Worm (Caenorhabditis elegans): ENCODE data around the gene C34D10.1.
A peak's percentile ranks its signal among the peaks of the same experiment; 100 is the strongest.

C34D10.1 gene

DNA sequence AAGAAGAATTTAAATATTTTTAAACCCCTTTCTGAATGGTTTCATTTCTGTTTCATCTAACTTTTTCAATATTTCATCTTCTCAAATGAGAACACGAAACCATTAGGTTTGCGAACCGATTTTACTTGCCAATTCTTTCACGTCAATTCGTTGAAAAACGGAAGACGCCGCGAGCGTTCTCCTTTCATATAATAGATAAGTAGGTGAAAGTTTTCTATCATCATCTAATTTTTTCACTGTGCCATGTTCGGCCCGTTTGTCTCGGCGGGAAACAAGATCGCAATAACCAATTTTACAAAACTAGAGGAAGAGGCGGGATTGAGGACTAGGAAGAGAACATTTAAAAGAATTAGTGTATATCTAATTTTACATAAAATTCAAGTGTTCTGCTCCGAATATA, 15.9 kb downstream of the C34D10.1 start, which contains the start of gene C18A11.4:
Gene C18A11.4, plus strand, starts transcription at position 367 of the 400 bp plus-strand sequence.
- TF ChIP-seq W03F9.2 (tag; optimal IDR thresholded peaks at IDR 0.05) (no peak), dao-5 (tag; optimal IDR thresholded peaks at IDR 0.05) (no peak)

DNA sequence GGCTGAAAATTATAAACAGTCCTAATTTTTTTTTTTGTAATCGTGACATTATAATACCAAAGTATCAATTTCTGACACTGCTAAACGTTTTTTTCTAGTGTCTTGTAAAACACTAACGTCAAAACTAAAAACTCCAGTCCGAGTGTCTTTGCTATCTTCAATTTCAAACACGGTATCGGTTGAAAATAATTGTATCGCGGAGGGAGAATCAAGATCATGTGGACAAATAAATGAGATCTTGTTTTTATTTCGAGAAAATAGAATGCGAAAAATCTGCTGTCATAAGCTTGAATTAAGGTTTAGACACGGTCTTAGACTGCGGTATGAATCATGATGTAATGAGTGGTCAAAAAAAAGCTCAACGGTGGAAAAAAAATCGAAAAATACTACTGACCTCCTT, 19.4 kb downstream of the C34D10.1 start:
- TF ChIP-seq dao-5 (tag; optimal IDR thresholded peaks at IDR 0.05) (no peak), him-1 (tag; optimal IDR thresholded peaks at IDR 0.05) (no peak), W03F9.2 (tag; optimal IDR thresholded peaks at IDR 0.05) (no peak)

DNA sequence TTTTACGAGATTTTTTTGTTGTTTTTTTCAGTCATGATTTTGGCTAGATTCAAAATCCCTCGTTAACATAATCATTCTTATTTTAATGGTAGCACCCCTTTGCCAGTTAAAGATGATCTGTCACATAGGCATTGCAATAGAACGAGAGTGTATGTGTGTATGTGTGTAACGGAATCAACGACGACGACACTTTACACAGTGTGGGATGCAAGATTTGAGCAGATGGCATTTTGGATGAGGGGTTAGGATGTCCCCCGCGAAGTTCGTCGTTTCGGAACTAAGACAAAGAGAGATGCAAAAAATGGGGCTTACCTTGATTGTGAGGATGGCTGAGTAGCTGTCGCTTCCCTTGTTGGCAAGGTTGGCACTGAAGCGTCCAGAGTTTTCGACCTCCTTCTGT, 22.8 kb downstream of the C34D10.1 start:
- TF ChIP-seq W03F9.2 (tag; optimal IDR thresholded peaks at IDR 0.05) (no peak), him-1 (tag; optimal IDR thresholded peaks at IDR 0.05) (no peak), dao-5 (tag; optimal IDR thresholded peaks at IDR 0.05) (no peak)

DNA sequence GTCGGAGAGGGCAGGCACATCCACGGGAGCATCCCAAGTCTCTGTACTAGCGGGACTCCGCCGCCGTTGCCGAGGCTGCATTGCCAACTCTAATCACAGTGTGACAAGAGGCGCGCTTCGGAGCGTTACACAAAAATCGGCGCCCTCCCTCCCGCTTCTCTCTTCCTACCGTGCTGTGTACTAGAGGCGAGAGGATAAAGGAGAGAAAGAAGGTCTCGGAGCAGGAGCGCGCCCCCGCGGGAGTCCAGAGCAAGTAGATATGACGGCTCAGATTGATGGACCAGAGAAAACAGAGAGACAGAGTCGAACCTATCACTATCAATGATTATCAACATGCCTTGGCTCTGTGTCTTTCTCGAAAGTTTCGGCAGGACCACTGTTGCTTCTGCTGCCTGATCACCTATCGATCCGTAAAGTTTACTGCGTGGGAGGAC, 23.7 kb downstream of the C34D10.1 start:
- TF ChIP-seq him-1 (tag; optimal IDR thresholded peaks at IDR 0.05): no peak
- TF ChIP-seq W03F9.2 (tag; optimal IDR thresholded peaks at IDR 0.05): no peak
- no peak for TF ChIP-seq dao-5 (tag; optimal IDR thresholded peaks at IDR 0.05)

DNA sequence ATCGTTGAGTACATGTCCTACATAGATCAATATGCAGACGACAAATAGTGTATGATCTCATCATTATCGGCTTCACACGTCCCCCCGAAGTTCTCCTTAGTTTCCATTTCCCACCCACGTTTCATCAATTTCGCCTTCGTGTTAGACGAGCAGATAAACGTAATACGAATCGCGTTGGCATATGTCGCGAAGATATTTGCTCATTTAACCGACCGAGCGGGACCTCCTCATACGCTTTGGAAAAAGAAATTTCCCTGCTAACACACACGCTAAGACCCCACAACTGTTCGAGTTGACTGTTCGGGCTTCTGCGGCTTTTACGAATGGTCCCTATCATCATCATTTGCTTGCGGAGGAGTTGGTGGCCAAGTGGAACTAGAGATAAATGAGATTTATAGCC, 25.2 kb downstream of the C34D10.1 start:
- TF ChIP-seq W03F9.2 (tag; optimal IDR thresholded peaks at IDR 0.05): no peak
- TF ChIP-seq dao-5 (tag; optimal IDR thresholded peaks at IDR 0.05): no peak
- TF ChIP-seq him-1 (tag; optimal IDR thresholded peaks at IDR 0.05): no peak

DNA sequence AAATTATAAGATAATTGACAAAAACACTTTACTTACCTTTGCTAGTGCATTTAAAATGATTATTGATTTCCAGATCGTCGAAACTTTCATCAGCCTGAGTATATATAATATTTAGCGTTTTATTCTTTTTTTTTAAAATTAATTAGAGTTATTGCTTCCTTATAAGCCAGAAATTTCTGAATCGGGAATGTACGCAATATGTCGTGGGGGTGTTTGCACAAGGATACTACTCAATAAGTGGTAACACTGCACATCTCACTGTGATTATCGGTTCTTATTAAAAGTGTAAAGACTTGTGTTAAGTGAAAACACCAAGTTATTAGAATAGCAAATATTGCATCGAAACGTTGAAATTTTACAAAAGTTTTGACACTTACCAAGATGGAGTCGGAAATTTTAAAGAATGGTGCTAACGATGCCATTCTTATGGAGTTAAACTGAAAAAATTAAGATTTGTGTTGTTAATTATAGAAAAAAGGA, 28.6 kb downstream of the C34D10.1 start, which contains the start of gene dim-1:
Gene dim-1, minus strand, starts transcription at position 430 of the 480 bp plus-strand sequence.
- no peak for TF ChIP-seq W03F9.2 (tag; optimal IDR thresholded peaks at IDR 0.05)
- no peak for TF ChIP-seq dao-5 (tag; optimal IDR thresholded peaks at IDR 0.05)
- TF ChIP-seq him-1 (tag; optimal IDR thresholded peaks at IDR 0.05): no peak

DNA sequence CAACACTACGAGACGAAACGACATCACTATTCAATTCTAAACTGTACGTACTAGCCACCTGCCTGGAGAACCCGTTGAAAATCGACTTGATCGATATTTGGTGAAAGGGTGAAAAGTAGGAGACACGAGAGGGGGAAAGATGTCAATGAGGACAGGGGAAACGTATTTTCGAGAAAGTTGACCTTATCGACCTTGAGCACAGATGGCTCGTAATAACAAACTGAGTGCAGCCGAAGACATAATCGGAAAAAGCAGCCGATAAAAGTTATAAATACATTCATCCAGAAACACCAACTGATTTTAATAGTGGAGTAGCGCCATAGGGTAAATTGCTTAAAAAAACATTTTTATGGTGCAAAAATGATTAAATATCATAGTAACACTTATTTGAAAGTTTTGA, 30.7 kb downstream of the C34D10.1 start:
- TF ChIP-seq him-1 (tag; optimal IDR thresholded peaks at IDR 0.05) (no peak), W03F9.2 (tag; optimal IDR thresholded peaks at IDR 0.05) (no peak), dao-5 (tag; optimal IDR thresholded peaks at IDR 0.05) (no peak)

DNA sequence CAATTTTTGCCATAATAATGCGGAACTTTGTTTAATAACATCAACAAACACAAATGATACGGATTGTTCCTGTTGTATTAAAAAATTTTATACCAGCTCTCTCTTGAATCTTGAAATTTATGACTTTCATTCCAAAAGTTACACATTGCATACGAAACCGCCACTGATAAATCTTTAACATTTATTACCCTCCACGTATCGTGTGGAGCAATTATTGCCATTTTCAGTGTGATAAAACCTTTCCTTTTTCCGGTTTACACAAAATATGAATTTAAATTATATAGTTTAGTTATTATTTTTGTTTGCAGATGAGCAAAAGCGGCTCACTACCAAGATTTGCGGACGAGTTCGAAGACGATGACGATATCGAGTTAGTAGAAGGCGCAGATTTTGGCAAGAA, 31.5 kb downstream of the C34D10.1 start, which contains the start of gene C18A11.3:
Gene C18A11.3, plus strand, starts transcription at position 301 of the 400 bp plus-strand sequence.
- TF ChIP-seq dao-5 (tag; optimal IDR thresholded peaks at IDR 0.05) (no peak), him-1 (tag; optimal IDR thresholded peaks at IDR 0.05) (no peak), W03F9.2 (tag; optimal IDR thresholded peaks at IDR 0.05) (no peak)

DNA sequence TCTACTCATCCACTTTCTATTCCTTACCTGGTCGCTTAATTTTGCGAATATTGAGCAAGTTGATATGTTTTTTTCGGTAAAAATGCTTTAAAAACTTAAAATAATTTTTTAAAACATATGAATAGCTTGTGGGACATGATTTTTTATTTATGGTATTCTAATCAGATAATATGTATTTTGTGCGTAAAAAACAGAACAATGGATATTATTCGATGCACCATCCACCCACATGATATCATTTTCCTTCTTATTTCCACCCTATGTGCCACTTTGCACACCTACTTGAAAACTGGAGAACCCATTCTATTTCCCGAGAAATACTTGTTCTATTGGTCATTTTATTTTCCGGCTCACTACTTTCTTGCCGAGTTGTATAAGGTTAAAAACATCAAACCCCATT, 38.0 kb downstream of the C34D10.1 start, which contains the start of gene C18A11.2:
Gene C18A11.2, plus strand, starts transcription at position 301 of the 400 bp plus-strand sequence.
- TF ChIP-seq him-1 (tag; optimal IDR thresholded peaks at IDR 0.05): no peak
- TF ChIP-seq dao-5 (tag; optimal IDR thresholded peaks at IDR 0.05): no peak
- TF ChIP-seq W03F9.2 (tag; optimal IDR thresholded peaks at IDR 0.05): no peak

DNA sequence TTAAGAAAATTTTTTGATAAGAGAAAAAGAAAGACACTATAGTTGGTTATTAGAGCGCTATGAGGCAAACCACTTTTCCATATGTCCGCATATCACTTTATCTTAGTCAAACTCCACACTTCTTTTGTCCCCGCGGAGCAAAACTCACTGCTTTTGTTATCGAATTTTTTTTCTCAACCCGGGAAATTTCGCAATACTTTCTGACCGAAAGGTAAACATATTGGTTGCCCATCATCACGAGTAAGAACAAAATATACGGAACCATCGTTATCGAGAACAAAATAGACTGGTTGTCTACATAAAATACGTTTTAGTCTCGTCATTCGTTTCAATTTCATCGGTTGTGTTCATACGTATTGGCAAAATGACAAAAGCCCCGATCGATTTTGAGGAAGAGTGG, 40.0 kb downstream of the C34D10.1 start, which contains the start of gene C18A11.1:
Gene C18A11.1, plus strand, starts transcription at position 36 of the 400 bp plus-strand sequence.
- TF ChIP-seq W03F9.2 (tag; optimal IDR thresholded peaks at IDR 0.05) (peak; percentile 53), him-1 (tag; optimal IDR thresholded peaks at IDR 0.05) (no peak)

DNA sequence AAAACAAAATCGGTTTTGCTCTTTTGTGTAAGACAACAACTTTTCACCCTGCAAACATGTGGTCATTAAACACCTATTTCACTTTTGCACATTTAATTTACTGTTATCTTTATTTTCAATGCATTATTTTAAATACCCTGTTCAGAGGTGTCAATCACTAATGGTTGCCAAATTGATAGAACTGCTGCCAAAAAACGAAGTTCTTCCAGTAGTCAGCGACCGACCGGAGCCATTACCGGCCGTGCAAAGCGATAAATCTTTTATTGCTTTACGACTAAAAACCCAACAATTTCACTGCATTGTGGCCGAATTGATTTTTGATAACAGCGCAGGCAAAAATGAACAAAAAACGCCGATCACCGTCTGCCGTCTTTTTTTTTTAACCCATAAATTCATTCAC, 45.2 kb downstream of the C34D10.1 start:
- TF ChIP-seq him-1 (tag; optimal IDR thresholded peaks at IDR 0.05) (no peak), dao-5 (tag; optimal IDR thresholded peaks at IDR 0.05) (no peak), W03F9.2 (tag; optimal IDR thresholded peaks at IDR 0.05) (no peak)

DNA sequence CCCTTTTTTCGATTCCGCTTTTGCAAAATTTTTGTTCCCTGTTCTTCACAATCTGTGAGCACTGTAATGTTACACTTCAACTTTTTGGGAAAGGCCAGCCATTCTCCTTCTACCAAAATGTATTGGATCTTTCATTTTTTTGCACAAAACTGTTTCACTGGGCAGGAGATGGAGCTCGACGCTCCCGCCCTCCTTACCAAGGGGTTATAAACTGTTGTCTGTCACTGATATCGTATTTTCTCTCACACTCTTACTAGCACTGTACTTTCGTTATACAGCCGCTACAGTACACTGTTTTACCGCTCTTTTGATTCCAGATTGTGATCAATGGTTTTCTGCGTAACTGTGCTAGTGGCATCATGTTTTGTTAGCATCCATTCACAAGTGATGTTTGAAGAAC, 48.5 kb downstream of the C34D10.1 start, which contains the start of gene C46F2.1:
Gene C46F2.1, plus strand, starts transcription at position 301 of the 400 bp plus-strand sequence.
- TF ChIP-seq him-1 (tag; optimal IDR thresholded peaks at IDR 0.05) (no peak), W03F9.2 (tag; optimal IDR thresholded peaks at IDR 0.05) (no peak), dao-5 (tag; optimal IDR thresholded peaks at IDR 0.05) (no peak)

DNA sequence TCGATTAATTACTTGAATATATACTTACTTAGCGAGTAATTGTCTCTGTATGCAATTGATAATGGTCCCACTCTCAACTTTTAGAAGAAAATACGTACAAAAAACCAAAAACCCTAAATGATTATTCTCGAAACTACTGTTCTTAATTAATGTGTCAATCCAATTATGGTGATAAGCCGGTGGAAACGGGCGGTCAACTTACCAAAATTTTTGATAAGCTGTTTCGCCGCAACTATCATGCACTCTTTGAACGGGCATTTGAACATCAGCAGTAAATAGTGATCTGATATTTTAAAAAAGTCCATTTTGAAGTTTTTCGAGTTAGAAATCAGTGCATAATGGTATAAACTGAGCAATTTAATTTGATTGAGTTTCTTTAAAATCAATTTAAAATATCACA, 49.1 kb downstream of the C34D10.1 start:
- TF ChIP-seq W03F9.2 (tag; optimal IDR thresholded peaks at IDR 0.05) (no peak), dao-5 (tag; optimal IDR thresholded peaks at IDR 0.05) (no peak), him-1 (tag; optimal IDR thresholded peaks at IDR 0.05) (no peak)

DNA sequence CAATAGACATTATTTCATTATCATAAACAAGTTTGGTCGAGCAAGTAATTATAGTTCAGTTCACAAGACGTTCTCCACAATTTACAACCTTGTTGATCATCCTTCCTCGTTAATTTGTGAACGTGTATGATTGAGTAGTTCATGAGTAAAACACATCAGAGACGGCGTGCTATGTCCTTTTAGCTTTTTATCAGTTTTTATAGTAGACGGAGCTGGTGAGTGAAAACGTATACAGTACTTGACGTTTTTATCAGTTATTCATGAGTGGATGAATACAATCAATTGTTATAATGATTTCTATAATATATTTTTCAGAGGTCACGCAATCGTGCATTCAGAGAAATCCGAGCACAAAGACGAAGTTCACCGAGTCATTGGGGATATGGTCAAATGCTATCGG, 49.6 kb downstream of the C34D10.1 start:
- no peak for TF ChIP-seq W03F9.2 (tag; optimal IDR thresholded peaks at IDR 0.05)
- TF ChIP-seq him-1 (tag; optimal IDR thresholded peaks at IDR 0.05): no peak
- TF ChIP-seq dao-5 (tag; optimal IDR thresholded peaks at IDR 0.05): no peak
